Worm (Caenorhabditis elegans) whole organism, young adult: Measurements from ENCODE around the gene Y64G10A.7.

ENCODE experiments used
- B0035.1 ChIP-seq: sonication (generic microtip); optimal IDR thresholded peaks from 2 replicates; lab custom pipeline; 2016; ENCODE audit warnings: missing genetic modification characterization, mild to moderate bottlenecking, missing compliant biosample characterization, missing genotype, missing genetic modification reagents
- F39B2.1 ChIP-seq: fragments of 200-800 bp; sonication (Bioruptor generic); IDR thresholded peaks from 2 replicates; pipeline ENCODE4 v1.3.6; 2022; ENCODE audit warnings: missing genetic modification reagents, missing genetic modification characterization, missing compliant biosample characterization
- ama-1 ChIP-seq, 3 experiments: fragments of 150-350 bp in 1 of 3; sonication (generic microtip) in 2 of 3; optimal IDR thresholded peaks; 2 replicates each; lab custom pipeline; 2014 to 2018; ENCODE audit warnings: missing biosample characterization in 2 of 3, missing genetic modification characterization in 2 of 3, missing genetic modification reagents in 2 of 3
- ceh-40 ChIP-seq: fragments of 200-800 bp; sonication (Bioruptor generic); IDR thresholded peaks from 2 replicates; pipeline ENCODE4 v1.3.6; 2022; ENCODE audit warnings: missing genetic modification characterization, missing compliant biosample characterization
- ceh-58 ChIP-seq: fragments of 200-800 bp; sonication (Bioruptor generic); IDR thresholded peaks from 2 replicates; pipeline ENCODE4 v1.3.6; 2022; ENCODE audit warnings: missing genetic modification characterization, missing compliant biosample characterization
- dpl-1 ChIP-seq: fragments of 150-350 bp; optimal IDR thresholded peaks from 2 replicates; lab custom pipeline; 2014; ENCODE audit warnings: missing biosample characterization, missing genetic modification reagents, missing genetic modification characterization
- nhr-179 ChIP-seq: sonication (generic microtip); optimal IDR thresholded peaks from 2 replicates; lab custom pipeline; 2016; ENCODE audit warnings: mild to moderate bottlenecking, missing genetic modification characterization, missing compliant biosample characterization
- nhr-27 ChIP-seq: fragments of 200-800 bp; sonication (Bioruptor generic); optimal IDR thresholded peaks from 2 replicates; lab custom pipeline; 2018; ENCODE audit warnings: mild to moderate bottlenecking, missing genetic modification characterization, moderate library complexity, missing compliant biosample characterization
- pha-4 ChIP-seq: fragments of 150-350 bp; sonication (generic microtip); optimal IDR thresholded peaks from 2 replicates; lab custom pipeline; 2014; ENCODE audit warnings: missing biosample characterization, missing genetic modification reagents, missing genetic modification characterization
- snpc-1.1 ChIP-seq: sonication (generic microtip); optimal IDR thresholded peaks from 2 replicates; lab custom pipeline; 2017; ENCODE audit warnings: missing genetic modification characterization, mild to moderate bottlenecking, missing compliant biosample characterization, antibody characterized with exemption, moderate library complexity, missing genotype, missing genetic modification reagents; ENCODE audit not compliant: insufficient read depth
- xnd-1 ChIP-seq: sonication (generic microtip); optimal IDR thresholded peaks from 2 replicates; lab custom pipeline; 2016; ENCODE audit warnings: missing genotype, missing genetic modification reagents, missing genetic modification characterization, missing compliant biosample characterization

DNA sequence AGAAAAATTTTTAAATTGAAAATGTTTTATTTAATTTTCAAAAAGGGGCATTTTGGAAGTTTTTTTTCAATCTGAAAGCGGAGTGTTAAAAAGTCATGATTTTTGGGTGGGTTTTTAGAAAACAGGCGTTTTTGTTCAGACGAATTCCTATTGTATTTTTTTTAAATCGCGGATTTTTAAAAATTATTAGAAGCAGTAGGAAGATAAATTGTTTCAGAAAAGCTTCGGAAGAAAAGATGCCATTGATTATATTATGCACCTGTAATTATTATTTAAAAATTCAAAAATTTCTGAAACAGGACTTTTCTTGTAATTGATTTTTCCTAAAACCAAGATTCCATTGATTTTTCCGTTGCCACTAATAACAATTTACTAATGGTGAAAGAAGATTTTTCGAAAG is 14.1 kb downstream of the Y64G10A.7 start:
- TF ChIP-seq F39B2.1 (GFP tag; lab: Robert Waterston, UW) (no peak), nhr-179 (tag; lab: Kevin White, UChicago) (no peak), B0035.1 (tag; lab: Kevin White, UChicago) (no peak), nhr-27 (tag; lab: Kevin White, UChicago) (no peak), ceh-40 (GFP tag; lab: Robert Waterston, UW) (no peak), snpc-1.1 (tag; lab: Kevin White, UChicago) (no peak), xnd-1 (tag; lab: Kevin White, UChicago) (no peak), dpl-1 (GFP tag; lab: Kevin White, UChicago) (no peak), pha-4 (tag; lab: Kevin White, UChicago) (no peak), ama-1 (optimal IDR thresholded peaks at IDR 0.05; lab: Kevin White, UChicago) (no peak), ama-1 (GFP tag; optimal IDR thresholded peaks at IDR 0.05; lab: Kevin White, UChicago) (no peak), ceh-58 (GFP tag; lab: Robert Waterston, UW) (no peak)
